Fruit fly (Drosophila melanogaster) whole organism, embryonic: ENCODE data around the gene Torsin.
A peak's percentile ranks its signal among the peaks of the same experiment; 100 is the strongest.

ENCODE experiments used
- Adf1 ChIP-seq: fragments of 200-800 bp; sonication (Bioruptor generic); IDR thresholded peaks from 2 replicates; pipeline ENCODE4 v1.3.6; 2022; ENCODE audit warnings: missing biosample characterization, missing genetic modification characterization
- BEAF-32 ChIP-seq: fragments of 200-800 bp; sonication (Bioruptor generic); optimal IDR thresholded peaks from 3 replicates; lab custom pipeline; 2017; ENCODE audit warnings: missing biosample characterization, missing genetic modification characterization, mild to moderate bottlenecking, moderate library complexity, missing genetic modification reagents
- BtbVII ChIP-seq: fragments of 200-800 bp; sonication (Bioruptor generic); optimal IDR thresholded peaks from 3 replicates; lab custom pipeline; 2017; ENCODE audit warnings: missing biosample characterization, mild to moderate bottlenecking, missing genetic modification characterization
- CG1024 ChIP-seq: fragments of 200-800 bp; sonication (Bioruptor generic); IDR thresholded peaks from 2 replicates; pipeline ENCODE4 v1.3.6; 2022; ENCODE audit warnings: missing biosample characterization, missing genetic modification characterization
- CG10321 ChIP-seq: fragments of 200-800 bp; sonication (Bioruptor generic); IDR thresholded peaks from 2 replicates; pipeline ENCODE4 v1.3.6; 2022; ENCODE audit warnings: missing biosample characterization, missing genetic modification characterization
- CG11723 ChIP-seq: fragments of 200-800 bp; sonication (Bioruptor generic); optimal IDR thresholded peaks from 2 replicates; lab custom pipeline; 2017; ENCODE audit warnings: missing biosample characterization, mild to moderate bottlenecking, missing genetic modification characterization
- CG13624 ChIP-seq: fragments of 200-800 bp; sonication (Bioruptor generic); optimal IDR thresholded peaks from 2 replicates; lab custom pipeline; 2016; ENCODE audit warnings: missing biosample characterization, missing genetic modification characterization
- CG15011 ChIP-seq: fragments of 200-800 bp; sonication (Bioruptor generic); optimal IDR thresholded peaks from 3 replicates; lab custom pipeline; 2018; ENCODE audit warnings: missing biosample characterization, mild to moderate bottlenecking, missing genetic modification characterization
- CG15269 ChIP-seq: fragments of 200-800 bp; sonication (Bioruptor generic); optimal IDR thresholded peaks from 2 replicates; lab custom pipeline; 2018; ENCODE audit warnings: missing biosample characterization, mild to moderate bottlenecking, missing genetic modification characterization, moderate library complexity
- CG17568 ChIP-seq: fragments of 200-800 bp; sonication (Bioruptor generic); optimal IDR thresholded peaks from 2 replicates; lab custom pipeline; 2018; ENCODE audit warnings: missing biosample characterization, mild to moderate bottlenecking, missing genetic modification characterization, moderate library complexity
- CG17829 ChIP-seq: fragments of 200-800 bp; optimal IDR thresholded peaks from 2 replicates; lab custom pipeline; 2019; ENCODE audit warnings: missing biosample characterization, mild to moderate bottlenecking, missing genetic modification characterization, moderate library complexity
- CG1832 ChIP-seq: fragments of 200-800 bp; sonication (Bioruptor generic); optimal IDR thresholded peaks from 2 replicates; lab custom pipeline; 2017; ENCODE audit warnings: missing biosample characterization, mild to moderate bottlenecking, missing genetic modification characterization, inconsistent platforms
- CG33557 ChIP-seq: fragments of 200-800 bp; sonication (Bioruptor generic); optimal IDR thresholded peaks from 2 replicates; lab custom pipeline; 2019; ENCODE audit warnings: missing biosample characterization, mild to moderate bottlenecking, missing genetic modification characterization, moderate library complexity
- CG4360 ChIP-seq: fragments of 200-800 bp; sonication (Bioruptor generic); IDR thresholded peaks from 2 replicates; pipeline ENCODE4 v1.3.6; 2022; ENCODE audit warnings: missing biosample characterization, missing genetic modification characterization
- CG4707 ChIP-seq: fragments of 200-800 bp; sonication (Bioruptor generic); optimal IDR thresholded peaks from 2 replicates; lab custom pipeline; 2018; ENCODE audit warnings: missing biosample characterization, mild to moderate bottlenecking, missing genetic modification characterization, moderate library complexity
- CG5180 ChIP-seq: fragments of 200-800 bp; sonication (Bioruptor generic); optimal IDR thresholded peaks from 3 replicates; lab custom pipeline; 2017; ENCODE audit warnings: missing biosample characterization, missing genetic modification characterization, mild to moderate bottlenecking, moderate library complexity, missing genetic modification reagents
- CG6689 ChIP-seq: fragments of 200-800 bp; sonication (Bioruptor generic); IDR thresholded peaks from 2 replicates; pipeline ENCODE4 v1.3.6; 2022; ENCODE audit warnings: missing biosample characterization, missing genetic modification characterization
- CG7839 ChIP-seq: fragments of 200-800 bp; sonication (Bioruptor generic); optimal IDR thresholded peaks from 3 replicates; lab custom pipeline; 2018; ENCODE audit warnings: missing biosample characterization, mild to moderate bottlenecking, missing genetic modification characterization, moderate library complexity
- CG8478 ChIP-seq: fragments of >200 bp; optimal IDR thresholded peaks from 2 replicates; lab custom pipeline; 2018
- CG9609 ChIP-seq: fragments of 200-800 bp; sonication (Bioruptor generic); optimal IDR thresholded peaks from 3 replicates; lab custom pipeline; 2016; ENCODE audit warnings: missing biosample characterization, missing genetic modification characterization
- Deaf1 ChIP-seq: fragments of 200-800 bp; optimal IDR thresholded peaks from 3 replicates; lab custom pipeline; 2019; ENCODE audit warnings: missing biosample characterization, mild to moderate bottlenecking, missing genetic modification characterization, moderate library complexity
- Dfd ChIP-seq, 2 experiments: fragments of >200 bp; optimal IDR thresholded peaks; 2 replicates each; lab custom pipeline; 2017; ENCODE audit warnings: missing biosample characterization in 2 of 2, missing genetic modification characterization in 2 of 2
- Dll ChIP-seq: fragments of 200-800 bp; sonication (Bioruptor generic); IDR thresholded peaks from 4 replicates; pipeline ENCODE4 v1.3.6; 2022; ENCODE audit warnings: missing biosample characterization, missing genetic modification characterization; ENCODE audit not compliant: partially characterized antibody
- HLH3B ChIP-seq: fragments of 200-800 bp; sonication (Bioruptor generic); IDR thresholded peaks from 2 replicates; pipeline ENCODE4 v1.3.6; 2022; ENCODE audit warnings: missing biosample characterization, missing genetic modification characterization
- Lpt ChIP-seq: fragments of >200 bp; optimal IDR thresholded peaks from 2 replicates; lab custom pipeline; 2018; ENCODE audit warnings: missing biosample characterization, missing genetic modification characterization
- Mad ChIP-seq: fragments of 200-800 bp; sonication (Bioruptor generic); optimal IDR thresholded peaks from 2 replicates; lab custom pipeline; 2016; ENCODE audit warnings: missing biosample characterization, missing genetic modification characterization
- Med ChIP-seq: fragments of 200-800 bp; sonication (Bioruptor generic); peaks from one replicate; lab custom pipeline; 2016; ENCODE audit warnings: missing biosample characterization, missing genetic modification characterization, mild to moderate bottlenecking, inconsistent platforms, moderate library complexity
- Meics ChIP-seq: fragments of 200-800 bp; sonication (Bioruptor generic); optimal IDR thresholded peaks from 2 replicates; lab custom pipeline; 2017; ENCODE audit warnings: missing biosample characterization, mild to moderate bottlenecking, missing genetic modification characterization
- Oli ChIP-seq: fragments of 200-800 bp; sonication (Bioruptor generic); optimal IDR thresholded peaks from 2 replicates; lab custom pipeline; 2018; ENCODE audit warnings: missing biosample characterization, mild to moderate bottlenecking, missing genetic modification characterization, moderate library complexity
- Ptx1 ChIP-seq: fragments of 200-800 bp; sonication (Bioruptor generic); IDR thresholded peaks from 2 replicates; pipeline ENCODE4 v1.3.6; 2022; ENCODE audit warnings: missing biosample characterization, missing genetic modification characterization
- Sox102F ChIP-seq: fragments of 200-800 bp; sonication (Bioruptor generic); optimal IDR thresholded peaks from 2 replicates; lab custom pipeline; 2018; ENCODE audit warnings: missing biosample characterization, mild to moderate bottlenecking, missing genetic modification characterization, moderate library complexity
- Spps ChIP-seq: fragments of 200-800 bp; sonication (Bioruptor generic); optimal IDR thresholded peaks from 2 replicates; lab custom pipeline; 2018; ENCODE audit warnings: missing biosample characterization, mild to moderate bottlenecking, missing genetic modification characterization
- Trl ChIP-seq, 3 experiments: fragments of >200 bp in 2 of 3; fragments of 200-800 bp in 1 of 3; sonication (Bioruptor generic) in 1 of 3; optimal IDR thresholded peaks; 2 replicates in 1 of 3; 3 replicates in 2 of 3; lab custom pipeline; 2016 to 2017; ENCODE audit warnings: missing biosample characterization in 1 of 3, missing genetic modification characterization in 1 of 3
- amos ChIP-seq: fragments of 200-800 bp; sonication (Bioruptor generic); IDR thresholded peaks from 2 replicates; pipeline ENCODE4 v1.3.6; 2022; ENCODE audit warnings: missing biosample characterization, missing genetic modification characterization; ENCODE audit not compliant: partially characterized antibody
- ara ChIP-seq: fragments of 200-800 bp; sonication (Bioruptor generic); IDR thresholded peaks from 2 replicates; pipeline ENCODE4 v1.3.6; 2022; ENCODE audit warnings: missing biosample characterization, missing genetic modification characterization
- bab2 ChIP-seq: fragments of 200-800 bp; sonication (Bioruptor generic); optimal IDR thresholded peaks from 2 replicates; lab custom pipeline; 2016; ENCODE audit warnings: missing biosample characterization, missing genetic modification characterization
- cg ChIP-seq: fragments of 200-800 bp; sonication (Bioruptor generic); optimal IDR thresholded peaks from 3 replicates; lab custom pipeline; 2019; ENCODE audit warnings: missing biosample characterization, mild to moderate bottlenecking, missing genetic modification characterization, moderate library complexity
- ci ChIP-seq: fragments of 200-800 bp; sonication (Bioruptor generic); IDR thresholded peaks from 3 replicates; pipeline ENCODE4 v1.3.6; 2022; ENCODE audit warnings: missing biosample characterization, missing genetic modification characterization
- dysf ChIP-seq: fragments of 200-800 bp; sonication (Bioruptor generic); IDR thresholded peaks from 3 replicates; pipeline ENCODE4 v1.3.6; 2022; ENCODE audit warnings: missing biosample characterization, missing genetic modification characterization
- eyg ChIP-seq: fragments of 200-800 bp; sonication (Bioruptor generic); optimal IDR thresholded peaks from 3 replicates; lab custom pipeline; 2016; ENCODE audit warnings: missing biosample characterization, missing genetic modification characterization
- fd64A ChIP-seq: fragments of 200-800 bp; sonication (Bioruptor generic); optimal IDR thresholded peaks from 3 replicates; lab custom pipeline; 2018; ENCODE audit warnings: missing biosample characterization, mild to moderate bottlenecking, missing genetic modification characterization
- her ChIP-seq: fragments of 200-800 bp; sonication (Bioruptor generic); optimal IDR thresholded peaks from 2 replicates; lab custom pipeline; 2016; ENCODE audit warnings: missing biosample characterization, missing genetic modification characterization
- onecut ChIP-seq: fragments of 200-800 bp; sonication (Bioruptor generic); IDR thresholded peaks from 2 replicates; pipeline ENCODE4 v1.3.6; 2022; ENCODE audit warnings: missing biosample characterization, missing genetic modification characterization
- scrt ChIP-seq: fragments of 200-800 bp; sonication (Bioruptor generic); optimal IDR thresholded peaks from 2 replicates; lab custom pipeline; 2018; ENCODE audit warnings: missing biosample characterization, mild to moderate bottlenecking, missing genetic modification characterization, moderate library complexity
- sens ChIP-seq: fragments of 200-800 bp; sonication (Bioruptor generic); peaks from one replicate; lab custom pipeline; 2016; ENCODE audit warnings: missing biosample characterization, missing genetic modification characterization
- shn ChIP-seq: fragments of 200-800 bp; sonication (Bioruptor generic); optimal IDR thresholded peaks from 3 replicates; lab custom pipeline; 2016; ENCODE audit warnings: missing biosample characterization, missing genetic modification characterization
- slp2 ChIP-seq: fragments of 200-800 bp; sonication (Bioruptor generic); optimal IDR thresholded peaks from 2 replicates; lab custom pipeline; 2016; ENCODE audit warnings: missing biosample characterization, missing genetic modification characterization
- tap ChIP-seq: fragments of 200-800 bp; optimal IDR thresholded peaks from 3 replicates; lab custom pipeline; 2019; ENCODE audit warnings: missing biosample characterization, mild to moderate bottlenecking, missing genetic modification characterization, moderate library complexity
- yki ChIP-seq: fragments of >200 bp; optimal IDR thresholded peaks from 3 replicates; lab custom pipeline; 2018

The Torsin gene

dm6 chrX:4690767-4691166 is 40.9 kb upstream of the Torsin start:
- TF ChIP-seq CG17568 (GFP tag; lab: Kevin White, UChicago) (no peak), onecut (no peak), CG10321 (peak; percentile 36; the same call in 1 of the 2 replicates), Trl (optimal IDR thresholded peaks at IDR 0.05; lab: Kevin White, UChicago) (peak; percentile 19 to 47), Trl (GFP tag; optimal IDR thresholded peaks at IDR 0.05; lab: Kevin White, UChicago) (no peak), Dfd (GFP tag; optimal IDR thresholded peaks at IDR 0.05; lab: Kevin White, UChicago) (no peak), CG4360 (GFP tag; lab: Robert Waterston, UW) (peak; percentile 57), sens (GFP tag; lab: Kevin White, UChicago) (peak; percentile 53), CG11723 (GFP tag; lab: Kevin White, UChicago) (no peak), CG8478 (lab: Kevin White, UChicago) (peak; percentile 28), CG1024 (GFP tag; lab: Robert Waterston, UW) (no peak), cg (GFP tag; lab: Kevin White, UChicago) (peak; percentile 49), CG1832 (GFP tag; lab: Kevin White, UChicago) (peak; percentile 55)
- TF ChIP-seq, all 482 proteins: peak for 7

- TF ChIP-seq fd64A (peak; percentile 35), Meics (GFP tag; lab: Kevin White, UChicago) (peak; percentile 59), dysf (GFP tag; lab: Robert Waterston, UW) (peak; percentile 47; the same call in 2 of the 3 replicates), Med (GFP tag; lab: Kevin White, UChicago) (peak; percentile 88), Lpt (GFP tag; lab: Kevin White, UChicago) (no peak), CG17829 (tag; lab: Kevin White, UChicago) (peak; percentile 56), Adf1 (GFP tag; lab: Robert Waterston, UW) (peak; percentile 45; the same call in 1 of the 2 replicates), her (GFP tag; lab: Kevin White, UChicago) (peak; percentile 70), bab2 (GFP tag; lab: Kevin White, UChicago) (peak; percentile 41), CG15269 (tag; lab: Kevin White, UChicago) (peak; percentile 40), slp2 (peak; percentile 5), BtbVII (GFP tag; lab: Kevin White, UChicago) (peak; percentile 25), ara (GFP tag; lab: Robert Waterston, UW) (no peak), Oli (peak; percentile 30), eyg (GFP tag; lab: Kevin White, UChicago) (peak; percentile 35), CG9609 (GFP tag; lab: Kevin White, UChicago) (peak; percentile 56), Ptx1 (GFP tag; lab: Robert Waterston, UW) (peak; percentile 32), Deaf1 (tag; lab: Kevin White, UChicago) (peak; percentile 100), amos (GFP tag; lab: Robert Waterston, UW) (peak; percentile 40), tap (peak; percentile 35), Mad (GFP tag; lab: Kevin White, UChicago) (peak; percentile 53), HLH3B (GFP tag; lab: Robert Waterston, UW) (peak; percentile 17; the same call in 1 of the 2 replicates), ci (GFP tag; lab: Robert Waterston, UW) (peak; percentile 69; the same call in 2 of the 3 replicates), CG5180 (GFP tag; lab: Kevin White, UChicago) (peak; percentile 6), Dll (GFP tag; lab: Robert Waterston, UW) (peak; percentile 74; the same call in 3 of the 4 replicates), CG13624 (GFP tag; lab: Kevin White, UChicago) (peak; percentile 51), CG33557 (GFP tag; lab: Kevin White, UChicago) (peak; percentile 19), scrt (GFP tag; lab: Kevin White, UChicago) (peak; percentile 52), shn (peak; percentile 52), Spps (tag; lab: Kevin White, UChicago) (no peak), CG4707 (GFP tag; lab: Kevin White, UChicago) (peak; percentile 11), CG7839 (tag; lab: Kevin White, UChicago) (peak; percentile 29), BEAF-32 (GFP tag; lab: Kevin White, UChicago) (peak; percentile 60), yki (lab: Kevin White, UChicago) (no peak), Sox102F (GFP tag; lab: Kevin White, UChicago) (peak; percentile 21), CG6689 (GFP tag; lab: Robert Waterston, UW) (0 out of 2 replicates have a peak, but pooled peaks have one; percentile 15), CG15011 (GFP tag; lab: Kevin White, UChicago) (no peak)
Measured at dm6 chrX:4687778-4688399, 38.1 kb upstream of the Torsin start, which contains the start of gene ctp. Gene ctp, plus strand, starts transcription at chrX:4687800.
